Worm (Caenorhabditis elegans) whole organism, L3 larva: ENCODE data around the gene gnrr-4.

ENCODE experiments used
- R02D3.7 ChIP-seq: fragments of 150-350 bp; optimal IDR thresholded peaks from 2 replicates; lab custom pipeline; 2014; ENCODE audit warnings: missing biosample characterization, missing genetic modification characterization
- fkh-2 ChIP-seq: fragments of 150-350 bp; optimal IDR thresholded peaks from 2 replicates; lab custom pipeline; 2014; ENCODE audit warnings: missing biosample characterization, missing genetic modification reagents, missing genetic modification characterization
- fos-1 ChIP-seq: fragments of 150-350 bp; optimal IDR thresholded peaks from 2 replicates; lab custom pipeline; 2014; ENCODE audit warnings: missing biosample characterization, missing genetic modification characterization
- lin-39 ChIP-seq: fragments of 150-350 bp; optimal IDR thresholded peaks from 2 replicates; lab custom pipeline; 2018; ENCODE audit warnings: missing biosample characterization, missing genetic modification reagents, missing genetic modification characterization
- nfya-1 ChIP-seq: sonication (generic microtip); optimal IDR thresholded peaks from 2 replicates; lab custom pipeline; 2017; ENCODE audit warnings: missing genetic modification characterization, mild to moderate bottlenecking, missing compliant biosample characterization, antibody characterized with exemption, moderate library complexity; ENCODE audit not compliant: insufficient read depth
- nhr-12 ChIP-seq: fragments of 150-350 bp; optimal IDR thresholded peaks from 2 replicates; lab custom pipeline; 2014; ENCODE audit warnings: missing biosample characterization, missing genetic modification characterization
- unc-39 ChIP-seq: sonication (generic microtip); optimal IDR thresholded peaks from 4 replicates; lab custom pipeline; 2017; ENCODE audit warnings: missing biosample characterization, missing genetic modification characterization
- ztf-11 ChIP-seq: fragments of 150-350 bp; optimal IDR thresholded peaks from 2 replicates; lab custom pipeline; 2014; ENCODE audit warnings: missing biosample characterization, missing genetic modification characterization

- no peak for TF ChIP-seq unc-39
- TF ChIP-seq fos-1 = no peak
- TF ChIP-seq fkh-2 = no peak
- TF ChIP-seq ztf-11 = no peak
- no peak for TF ChIP-seq R02D3.7
- no peak for TF ChIP-seq lin-39 (tag; lab: Kevin White, UChicago)
- no peak for TF ChIP-seq nfya-1 (tag; lab: Kevin White, UChicago)
- no peak for TF ChIP-seq nhr-12 (tag; lab: Kevin White, UChicago)
Observed at ce11 chrX:5723758-5724157, 19.4 kb downstream of the gnrr-4 start.
